Worm (Caenorhabditis elegans): Measurements from ENCODE around the gene T27A1.3.
A peak's percentile ranks its signal among the peaks of the same experiment; 100 is the strongest.

T27A1.3 gene

ce11 chrII:512630-513029, 22.7 kb upstream of the T27A1.3 start:
- TF ChIP-seq ama-1 (optimal IDR thresholded peaks at IDR 0.05) (no peak), mab-5 (tag; optimal IDR thresholded peaks at IDR 0.05) (peak; percentile 80), unc-55 (GFP tag; optimal IDR thresholded peaks at IDR 0.05) (peak; percentile 54), peb-1 (tag; optimal IDR thresholded peaks at IDR 0.05) (no peak)

- peak; percentile 25 for TF ChIP-seq unc-55 (GFP tag; optimal IDR thresholded peaks at IDR 0.05)
- no peak for TF ChIP-seq nhr-23 (tag; optimal IDR thresholded peaks at IDR 0.05)
- no peak for TF ChIP-seq elt-1 (tag; optimal IDR thresholded peaks at IDR 0.05)
These were observed 19.6 kb upstream of the T27A1.3 start, which contains the start of gene mab-9 for ce11 chrII:515765-516164. TSS of gene mab-9 (plus strand) at chrII:516024.

DNA sequence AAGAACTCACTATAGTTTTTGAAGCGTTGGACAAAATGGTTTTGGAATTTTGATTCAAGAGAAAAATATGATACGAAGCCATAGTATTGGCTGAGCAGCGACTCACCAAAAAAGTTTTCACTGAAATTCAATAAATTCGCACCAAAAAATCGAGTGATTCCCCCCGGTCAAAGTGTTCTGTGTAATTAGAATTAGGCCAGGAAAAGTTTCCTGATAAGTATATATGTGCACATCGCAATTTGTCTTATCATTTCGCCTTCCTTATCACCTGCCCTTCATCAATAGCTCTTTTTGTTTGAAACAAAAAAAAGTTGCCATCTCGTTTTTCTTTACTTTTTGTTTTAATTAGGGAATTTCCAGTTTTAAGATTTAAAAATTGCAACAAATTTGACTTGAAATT, 13.6 kb upstream of the T27A1.3 start:
- peak; percentile 66 for TF ChIP-seq fos-1 (tag; optimal IDR thresholded peaks at IDR 0.05)
- TF ChIP-seq mbf-1 (tag; optimal IDR thresholded peaks at IDR 0.05): no peak

DNA sequence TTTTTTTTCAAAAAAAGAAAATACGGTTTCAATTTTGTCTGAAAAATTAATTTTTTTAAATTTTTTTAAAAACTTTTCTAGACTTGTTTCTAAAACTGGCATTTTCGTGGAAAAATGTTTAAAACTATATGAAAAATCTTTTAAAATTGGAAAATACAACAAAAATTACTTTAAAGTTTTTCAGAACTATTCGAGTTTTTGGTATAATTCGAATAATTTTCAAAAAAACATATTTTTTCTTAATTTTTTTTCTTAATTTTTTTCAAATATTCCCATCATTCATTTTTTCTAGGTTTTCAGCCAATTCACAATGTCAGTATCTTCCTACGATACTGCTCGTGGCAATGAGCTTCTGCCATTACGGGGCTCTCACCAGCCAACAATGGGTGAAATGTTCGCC, 13.0 kb upstream of the T27A1.3 start, which contains the start of gene slc-36.2:
slc-36.2 (plus strand) TSS at position 301 of the 400 bp plus-strand sequence.
- TF ChIP-seq ztf-11 (tag; optimal IDR thresholded peaks at IDR 0.05) (no peak), peb-1 (tag; optimal IDR thresholded peaks at IDR 0.05) (no peak), sma-9 (GFP tag; optimal IDR thresholded peaks at IDR 0.05) (no peak), sma-9 (tag; optimal IDR thresholded peaks at IDR 0.05) (no peak), fos-1 (tag; optimal IDR thresholded peaks at IDR 0.05) (no peak), nhr-6 (tag; optimal IDR thresholded peaks at IDR 0.05) (no peak), aly-2 (tag; optimal IDR thresholded peaks at IDR 0.05) (no peak), ceh-82 (tag; optimal IDR thresholded peaks at IDR 0.05) (no peak), ama-1 (optimal IDR thresholded peaks at IDR 0.05) (no peak)

DNA sequence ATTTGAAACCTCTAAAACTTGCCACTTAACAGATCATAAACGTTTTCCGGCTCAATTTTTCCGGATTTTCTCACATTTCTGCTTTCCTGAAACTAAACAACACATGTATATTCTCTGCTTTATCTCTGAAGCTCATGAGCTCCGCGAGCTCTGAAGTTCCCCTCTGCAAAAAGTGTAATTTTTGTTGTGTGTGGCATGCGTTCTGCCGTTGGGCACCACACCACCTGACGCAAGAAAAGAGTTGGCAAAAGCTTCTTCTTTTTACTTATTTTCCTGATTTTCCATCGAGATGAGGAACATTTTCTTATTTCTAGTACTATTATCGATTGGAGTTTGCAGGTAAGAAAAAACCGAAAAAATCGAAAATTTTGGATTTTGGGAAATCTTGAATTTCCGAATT, 9.0 kb upstream of the T27A1.3 start, which contains the start of gene lgc-34:
lgc-34 (plus strand) TSS at position 200 of the 400 bp plus-strand sequence.
- TF ChIP-seq alr-1 (tag; optimal IDR thresholded peaks at IDR 0.05) (no peak), nhr-129 (tag; optimal IDR thresholded peaks at IDR 0.05) (no peak), F13H6.1 (tag; optimal IDR thresholded peaks at IDR 0.05) (peak; percentile 22), nhr-237 (tag; optimal IDR thresholded peaks at IDR 0.05) (no peak), gmeb-1 (tag; optimal IDR thresholded peaks at IDR 0.05) (no peak), fos-1 (tag; optimal IDR thresholded peaks at IDR 0.05) (no peak)

- no peak for TF ChIP-seq Y55F3AM.14 (GFP tag; optimal IDR thresholded peaks at IDR 0.05)
- TF ChIP-seq nhr-77 (tag; optimal IDR thresholded peaks at IDR 0.05): no peak
- no peak for TF ChIP-seq nhr-12 (tag; optimal IDR thresholded peaks at IDR 0.05)
- TF ChIP-seq dmd-4 (tag; optimal IDR thresholded peaks at IDR 0.05): no peak
- no peak for TF ChIP-seq sma-9 (GFP tag; optimal IDR thresholded peaks at IDR 0.05)
- no peak for TF ChIP-seq sma-9 (tag; optimal IDR thresholded peaks at IDR 0.05)
- TF ChIP-seq crh-2 (tag; optimal IDR thresholded peaks at IDR 0.05): no peak
- TF ChIP-seq unc-39 (tag; optimal IDR thresholded peaks at IDR 0.05): no peak
- TF ChIP-seq nhr-237 (tag; optimal IDR thresholded peaks at IDR 0.05): no peak
- no peak for TF ChIP-seq lin-39 (tag; optimal IDR thresholded peaks at IDR 0.05)
- no peak for TF ChIP-seq nhr-25 (tag; optimal IDR thresholded peaks at IDR 0.05)
- no peak for TF ChIP-seq F13H6.1 (tag; optimal IDR thresholded peaks at IDR 0.05)
- TF ChIP-seq mab-5 (tag; optimal IDR thresholded peaks at IDR 0.05): no peak
These were observed 1.4 kb downstream of the T27A1.3 start, which contains the start of gene T27A1.2 for ce11 chrII:536775-537174. TSS of gene T27A1.2 (minus strand) at chrII:536875.

DNA sequence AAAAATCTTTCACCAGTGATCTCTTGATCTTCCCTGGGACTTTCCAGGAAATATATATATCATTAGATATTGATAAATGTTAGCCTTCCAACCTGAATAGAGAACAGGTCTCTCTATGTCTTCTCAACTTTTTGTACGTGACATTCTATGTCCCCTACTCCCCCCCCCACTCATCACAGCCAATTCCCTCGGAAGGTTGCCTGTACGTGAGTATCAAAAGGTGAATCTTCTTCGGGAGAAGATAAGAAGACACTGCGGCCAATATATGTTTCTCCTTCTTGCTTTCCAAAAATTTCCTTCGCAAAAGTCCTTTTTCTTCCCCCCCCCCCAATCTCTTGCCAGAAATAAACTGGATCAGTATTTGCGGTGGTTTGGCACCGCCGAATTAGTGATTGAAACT, 7.1 kb downstream of the T27A1.3 start:
- TF ChIP-seq sem-4 (tag; optimal IDR thresholded peaks at IDR 0.05) (no peak), nhr-21 (tag; optimal IDR thresholded peaks at IDR 0.05) (peak; percentile 51)

- TF ChIP-seq unc-39 (tag; optimal IDR thresholded peaks at IDR 0.05): no peak
These were observed 11.1 kb downstream of the T27A1.3 start, which contains the start of gene mlt-10 for ce11 chrII:546405-546804. TSS of gene mlt-10 (plus strand) at chrII:546705.
